Worm (Caenorhabditis elegans): ENCODE data around the gene C02F5.13.

ce11 chrIII:8263377-8263776, 16.2 kb downstream of the C02F5.13 start, which contains the start of gene col-91:
- TF ChIP-seq ztf-11 (tag; optimal IDR thresholded peaks at IDR 0.05) (no peak), snpc-4 (tag; optimal IDR thresholded peaks at IDR 0.05) (no peak), nhr-12 (tag; optimal IDR thresholded peaks at IDR 0.05) (no peak), pqm-1 (tag; optimal IDR thresholded peaks at IDR 0.05) (no peak), nfya-1 (tag; optimal IDR thresholded peaks at IDR 0.05; ENCODE audit: insufficient read depth) (no peak), nhr-23 (tag; optimal IDR thresholded peaks at IDR 0.05) (no peak), unc-62 (GFP tag; optimal IDR thresholded peaks at IDR 0.05) (no peak), ZK546.5 (tag; optimal IDR thresholded peaks at IDR 0.05) (no peak), jun-1 (tag; optimal IDR thresholded peaks at IDR 0.05) (no peak), aly-2 (tag; optimal IDR thresholded peaks at IDR 0.05) (no peak), skn-1 (tag; optimal IDR thresholded peaks at IDR 0.05) (no peak)
